Worm (Caenorhabditis elegans): Measurements from ENCODE around the gene C33G3.4.
A peak's percentile ranks its signal among the peaks of the same experiment; 100 is the strongest.

Gene C33G3.4

DNA sequence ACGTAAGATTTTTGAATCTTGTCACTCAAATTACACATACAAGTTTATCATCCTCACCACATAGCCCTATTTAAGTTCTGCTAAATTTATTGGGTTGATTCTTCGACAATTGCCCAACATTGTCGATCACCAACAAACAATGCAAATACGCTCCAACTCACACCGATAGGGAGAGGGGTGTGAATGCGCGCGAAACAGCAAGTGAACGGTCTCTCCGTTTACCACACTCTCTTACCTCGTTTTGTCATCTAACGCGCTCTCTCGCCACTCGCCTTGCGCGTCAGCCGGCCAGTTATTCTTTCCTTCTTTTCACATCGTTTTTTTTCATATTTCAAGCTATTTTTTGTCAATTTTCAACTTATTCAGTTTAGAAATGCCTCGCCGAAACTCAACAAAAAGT, 31.0 kb downstream of the C33G3.4 start, which contains the start of gene F16B12.6:
F16B12.6 (plus strand) TSS at position 331 of the 400 bp plus-strand sequence.
- TF ChIP-seq dmd-4 (tag; optimal IDR thresholded peaks at IDR 0.05) (no peak), lin-11 (tag; optimal IDR thresholded peaks at IDR 0.05) (peak; percentile 80), unc-62 (GFP tag; optimal IDR thresholded peaks at IDR 0.05) (no peak), skn-1 (tag; optimal IDR thresholded peaks at IDR 0.05) (no peak), nhr-129 (tag; optimal IDR thresholded peaks at IDR 0.05) (peak; percentile 86), C34F6.9 (tag; optimal IDR thresholded peaks at IDR 0.05) (peak; percentile 91), sma-9 (GFP tag; optimal IDR thresholded peaks at IDR 0.05) (peak; percentile 56), sma-9 (tag; optimal IDR thresholded peaks at IDR 0.05) (no peak), zag-1 (tag; optimal IDR thresholded peaks at IDR 0.05) (no peak), lin-39 (tag; optimal IDR thresholded peaks at IDR 0.05) (no peak), nhr-6 (tag; optimal IDR thresholded peaks at IDR 0.05) (no peak), ZK546.5 (tag; optimal IDR thresholded peaks at IDR 0.05) (no peak), ztf-11 (tag; optimal IDR thresholded peaks at IDR 0.05) (no peak), nhr-12 (tag; optimal IDR thresholded peaks at IDR 0.05) (no peak), peb-1 (tag; optimal IDR thresholded peaks at IDR 0.05) (no peak), nhr-25 (tag; optimal IDR thresholded peaks at IDR 0.05) (peak; percentile 73), sem-4 (tag; optimal IDR thresholded peaks at IDR 0.05) (peak; percentile 61), lsy-2 (tag; optimal IDR thresholded peaks at IDR 0.05) (peak; percentile 38 to 84), nhr-11 (tag; optimal IDR thresholded peaks at IDR 0.05) (no peak), nhr-237 (tag; optimal IDR thresholded peaks at IDR 0.05) (no peak), ceh-16 (tag; optimal IDR thresholded peaks at IDR 0.05) (no peak), lin-13 (GFP tag; optimal IDR thresholded peaks at IDR 0.05) (peak; percentile 85), ztf-4 (tag; optimal IDR thresholded peaks at IDR 0.05) (no peak), ceh-82 (tag; optimal IDR thresholded peaks at IDR 0.05) (no peak), mdl-1 (tag; optimal IDR thresholded peaks at IDR 0.05) (no peak), mab-5 (tag; optimal IDR thresholded peaks at IDR 0.05) (peak; percentile 59), nhr-21 (tag; optimal IDR thresholded peaks at IDR 0.05) (peak; percentile 71), fos-1 (tag; optimal IDR thresholded peaks at IDR 0.05) (peak; percentile 62), unc-39 (tag; optimal IDR thresholded peaks at IDR 0.05) (no peak), sma-3 (GFP tag; optimal IDR thresholded peaks at IDR 0.05) (peak; percentile 67), unc-55 (GFP tag; optimal IDR thresholded peaks at IDR 0.05) (peak; percentile 89), F13H6.1 (tag; optimal IDR thresholded peaks at IDR 0.05) (peak; percentile 70), snpc-4 (tag; optimal IDR thresholded peaks at IDR 0.05) (peak; percentile 14), elt-3 (tag; optimal IDR thresholded peaks at IDR 0.05) (no peak), nhr-77 (tag; optimal IDR thresholded peaks at IDR 0.05) (no peak), gmeb-1 (tag; optimal IDR thresholded peaks at IDR 0.05) (peak; percentile 82), aly-2 (tag; optimal IDR thresholded peaks at IDR 0.05) (no peak), Y55F3AM.14 (GFP tag; optimal IDR thresholded peaks at IDR 0.05) (no peak), egl-27 (tag; optimal IDR thresholded peaks at IDR 0.05) (peak; percentile 56), alr-1 (tag; optimal IDR thresholded peaks at IDR 0.05) (no peak), nhr-10 (tag; optimal IDR thresholded peaks at IDR 0.05) (peak; percentile 31), mbf-1 (tag; optimal IDR thresholded peaks at IDR 0.05) (no peak), elt-1 (tag; optimal IDR thresholded peaks at IDR 0.05) (no peak), ztf-1 (GFP tag; conservative IDR thresholded peaks at IDR 0.05) (no peak), nhr-23 (tag; optimal IDR thresholded peaks at IDR 0.05) (no peak), ama-1 (optimal IDR thresholded peaks at IDR 0.05) (no peak), R02D3.7 (tag; optimal IDR thresholded peaks at IDR 0.05) (no peak), crh-2 (tag; optimal IDR thresholded peaks at IDR 0.05) (peak; percentile 82), blmp-1 (tag; optimal IDR thresholded peaks at IDR 0.05; ENCODE audit: insufficient read depth) (no peak)
